Worm (Caenorhabditis elegans): Measurements from ENCODE around the gene str-232.

Gene str-232

ce11 chrV:15978232-15978764 lies 37.3 kb downstream of the str-232 start, which contains the start of gene oac-20:
Gene oac-20 (plus strand): TSS chrV:15978714.
- TF ChIP-seq pqm-1 (tag; optimal IDR thresholded peaks at IDR 0.05) (peak; percentile 76), R02D3.7 (tag; optimal IDR thresholded peaks at IDR 0.05) (no peak), elt-2 (tag; optimal IDR thresholded peaks at IDR 0.05) (peak; percentile 92)

- TF ChIP-seq egl-27 (tag; optimal IDR thresholded peaks at IDR 0.05) (no peak), nhr-77 (tag; optimal IDR thresholded peaks at IDR 0.05) (no peak), sea-2 (GFP tag; optimal IDR thresholded peaks at IDR 0.05) (no peak), zag-1 (tag; optimal IDR thresholded peaks at IDR 0.05) (no peak), elt-1 (tag; optimal IDR thresholded peaks at IDR 0.05) (no peak), nhr-43 (tag; optimal IDR thresholded peaks at IDR 0.05; ENCODE audit: poor library complexity, severe bottlenecking) (no peak), nfya-1 (tag; optimal IDR thresholded peaks at IDR 0.05; ENCODE audit: insufficient read depth) (no peak)
These were observed 39.7 kb downstream of the str-232 start, which contains the start of gene clec-232 for ce11 chrV:15975845-15976244. Gene clec-232 (plus strand): TSS chrV:15976145.

ce11 chrV:15974836-15975235 lies 40.7 kb downstream of the str-232 start, which contains the start of gene sru-22:
Gene sru-22 (minus strand): TSS chrV:15974936.
- no peak for TF ChIP-seq ceh-82 (tag; optimal IDR thresholded peaks at IDR 0.05)
- TF ChIP-seq ceh-28 (tag; optimal IDR thresholded peaks at IDR 0.05) = no peak
- no peak for TF ChIP-seq ceh-9 (tag; optimal IDR thresholded peaks at IDR 0.05)
- no peak for TF ChIP-seq jun-1 (tag; optimal IDR thresholded peaks at IDR 0.05)
- TF ChIP-seq nhr-25 (tag; optimal IDR thresholded peaks at IDR 0.05) = no peak
- TF ChIP-seq mml-1 (tag; optimal IDR thresholded peaks at IDR 0.05) = no peak
- no peak for TF ChIP-seq unc-62 (GFP tag; optimal IDR thresholded peaks at IDR 0.05)
- no peak for TF ChIP-seq unc-39 (tag; optimal IDR thresholded peaks at IDR 0.05)
- TF ChIP-seq lin-39 (tag; optimal IDR thresholded peaks at IDR 0.05) = no peak
- TF ChIP-seq fkh-10 (GFP tag; optimal IDR thresholded peaks at IDR 0.05) = no peak
- TF ChIP-seq elt-2 (tag; optimal IDR thresholded peaks at IDR 0.05) = no peak
- TF ChIP-seq lin-15B (tag; optimal IDR thresholded peaks at IDR 0.05) = no peak
- no peak for TF ChIP-seq skn-1 (tag; optimal IDR thresholded peaks at IDR 0.05)
- no peak for TF ChIP-seq pqm-1 (tag; optimal IDR thresholded peaks at IDR 0.05)
- no peak for TF ChIP-seq ama-1 (optimal IDR thresholded peaks at IDR 0.05)

- no peak for TF ChIP-seq R02D3.7 (tag; optimal IDR thresholded peaks at IDR 0.05)
- no peak for TF ChIP-seq eor-1 (tag; optimal IDR thresholded peaks at IDR 0.05)
- TF ChIP-seq elt-3 (tag; optimal IDR thresholded peaks at IDR 0.05) = no peak
- TF ChIP-seq nhr-25 (tag; optimal IDR thresholded peaks at IDR 0.05) = no peak
- TF ChIP-seq zag-1 (tag; optimal IDR thresholded peaks at IDR 0.05) = no peak
- TF ChIP-seq unc-39 (tag; optimal IDR thresholded peaks at IDR 0.05) = no peak
- no peak for TF ChIP-seq ztf-11 (tag; optimal IDR thresholded peaks at IDR 0.05)
- TF ChIP-seq nhr-11 (tag; optimal IDR thresholded peaks at IDR 0.05) = no peak
- no peak for TF ChIP-seq fkh-10 (GFP tag; optimal IDR thresholded peaks at IDR 0.05)
- TF ChIP-seq nhr-67 (tag; optimal IDR thresholded peaks at IDR 0.05) = no peak
- TF ChIP-seq lin-15B (tag; optimal IDR thresholded peaks at IDR 0.05) = no peak
- TF ChIP-seq skn-1 (tag; optimal IDR thresholded peaks at IDR 0.05) = no peak
- TF ChIP-seq hmg-11 (tag; optimal IDR thresholded peaks at IDR 0.05) = no peak
- TF ChIP-seq ceh-9 (tag; optimal IDR thresholded peaks at IDR 0.05) = no peak
- TF ChIP-seq nhr-23 (tag; optimal IDR thresholded peaks at IDR 0.05) = no peak
- TF ChIP-seq mml-1 (tag; optimal IDR thresholded peaks at IDR 0.05) = no peak
- no peak for TF ChIP-seq mdl-1 (tag; optimal IDR thresholded peaks at IDR 0.05)
- TF ChIP-seq fos-1 (tag; optimal IDR thresholded peaks at IDR 0.05) = no peak
These were observed 43.1 kb downstream of the str-232 start, which contains the start of gene sru-23 for ce11 chrV:15972484-15972883. Gene sru-23 (minus strand): TSS chrV:15972584.

- TF ChIP-seq elt-1 (tag; optimal IDR thresholded peaks at IDR 0.05) (no peak), nhr-77 (tag; optimal IDR thresholded peaks at IDR 0.05) (no peak), pha-4 (tag; optimal IDR thresholded peaks at IDR 0.05) (no peak), elt-3 (tag; optimal IDR thresholded peaks at IDR 0.05) (no peak), nhr-25 (tag; optimal IDR thresholded peaks at IDR 0.05) (no peak), hmg-11 (tag; optimal IDR thresholded peaks at IDR 0.05) (no peak), nhr-11 (tag; optimal IDR thresholded peaks at IDR 0.05) (no peak), ceh-16 (tag; optimal IDR thresholded peaks at IDR 0.05) (no peak), fkh-2 (tag; optimal IDR thresholded peaks at IDR 0.05) (no peak), egl-27 (tag; optimal IDR thresholded peaks at IDR 0.05) (no peak), eor-1 (tag; optimal IDR thresholded peaks at IDR 0.05) (no peak), nhr-76 (tag; optimal IDR thresholded peaks at IDR 0.05) (no peak), ceh-28 (tag; optimal IDR thresholded peaks at IDR 0.05) (no peak), ZK546.5 (tag; optimal IDR thresholded peaks at IDR 0.05) (no peak), ztf-11 (tag; optimal IDR thresholded peaks at IDR 0.05) (no peak), nfya-1 (tag; optimal IDR thresholded peaks at IDR 0.05; ENCODE audit: insufficient read depth) (no peak), lsy-12 (tag; optimal IDR thresholded peaks at IDR 0.05) (no peak), nhr-43 (tag; optimal IDR thresholded peaks at IDR 0.05; ENCODE audit: poor library complexity, severe bottlenecking) (no peak), ztf-4 (tag; optimal IDR thresholded peaks at IDR 0.05) (no peak)
These were observed 44.7 kb downstream of the str-232 start for ce11 chrV:15970820-15971219.

Measured in whole organism, L3 larva.